Fruit fly (Drosophila melanogaster): ENCODE results near the gene ft.

The ft gene

dm6 chr2L:4166034-4166433, 55.6 kb downstream of the ft start, which contains the start of gene Or24a:
TSS of gene Or24a (minus strand) at chr2L:4166134.
- TF ChIP-seq Mnt (GFP tag; optimal IDR thresholded peaks at IDR 0.05) (no peak), Hr96 (GFP tag; optimal IDR thresholded peaks at IDR 0.05) (no peak), kay (GFP tag; ENCODE audit: borderline replicate concordance) (no peak), pad (GFP tag; optimal IDR thresholded peaks at IDR 0.05) (no peak), CG5204 (GFP tag; optimal IDR thresholded peaks at IDR 0.05) (no peak), tj (GFP tag; optimal IDR thresholded peaks at IDR 0.05) (no peak), Clk (GFP tag; optimal IDR thresholded peaks at IDR 0.05) (no peak), CG11617 (GFP tag; optimal IDR thresholded peaks at IDR 0.05) (no peak), CG14711 (tag; optimal IDR thresholded peaks at IDR 0.05) (no peak)

DNA sequence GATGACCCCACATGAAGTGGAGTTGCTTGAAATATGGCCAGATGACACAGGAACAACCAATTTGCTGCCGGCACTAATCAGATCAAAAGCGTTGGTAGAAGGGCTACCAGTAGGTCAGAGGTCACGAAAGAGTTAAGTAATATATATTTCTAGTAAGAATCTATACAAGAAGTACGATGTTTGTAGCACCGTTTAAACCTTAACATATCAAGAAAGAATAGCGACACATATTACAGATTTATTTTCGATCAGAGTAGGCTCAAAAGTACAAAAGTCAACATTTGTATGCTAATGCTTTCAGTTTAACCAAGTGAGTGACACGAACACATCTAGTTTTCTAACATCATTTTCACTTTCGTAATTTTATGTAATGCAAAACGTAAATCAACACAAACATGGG, 72.6 kb downstream of the ft start, which contains the start of gene CG2955:
Gene CG2955, plus strand, starts transcription at position 301 of the 400 bp plus-strand sequence.
- TF ChIP-seq CG14711 (tag; optimal IDR thresholded peaks at IDR 0.05) (no peak), CG7101 (tag; optimal IDR thresholded peaks at IDR 0.05) (no peak), CG5204 (GFP tag; optimal IDR thresholded peaks at IDR 0.05) (no peak), kay (GFP tag; ENCODE audit: borderline replicate concordance) (no peak), cic (GFP tag; optimal IDR thresholded peaks at IDR 0.05) (no peak), ovo (GFP tag; optimal IDR thresholded peaks at IDR 0.05) (no peak), CG33017 (tag; optimal IDR thresholded peaks at IDR 0.05) (no peak), CG1620 (GFP tag; optimal IDR thresholded peaks at IDR 0.05) (no peak), Hr96 (GFP tag; optimal IDR thresholded peaks at IDR 0.05) (no peak), Clk (GFP tag; optimal IDR thresholded peaks at IDR 0.05) (no peak)

Data from whole organism, adult.